Worm (Caenorhabditis elegans) whole organism, L4 larva: ENCODE results near the gene hda-6.
A peak's percentile ranks its signal among the peaks of the same experiment; 100 is the strongest.

ENCODE experiments used
- F10B5.3 ChIP-seq: sonication (generic microtip); optimal IDR thresholded peaks from 2 replicates; lab custom pipeline; 2016; ENCODE audit warnings: mild to moderate bottlenecking, missing genetic modification characterization, missing compliant biosample characterization
- F37D6.2 ChIP-seq: sonication (generic microtip); optimal IDR thresholded peaks from 2 replicates; lab custom pipeline; 2016; ENCODE audit warnings: mild to moderate bottlenecking, missing genetic modification characterization, missing compliant biosample characterization
- R02D3.7 ChIP-seq: fragments of 150-350 bp; sonication (generic microtip); optimal IDR thresholded peaks from 3 replicates; lab custom pipeline; 2014; ENCODE audit warnings: missing biosample characterization, missing genetic modification characterization
- T20F7.1 ChIP-seq: fragments of 200-800 bp; sonication (Bioruptor generic); optimal IDR thresholded peaks from 2 replicates; lab custom pipeline; 2018; ENCODE audit warnings: mild to moderate bottlenecking, missing genetic modification characterization, missing compliant biosample characterization
- Y105C5A.15 ChIP-seq: fragments of 200-800 bp; sonication (Bioruptor generic); IDR thresholded peaks from 2 replicates; pipeline ENCODE4 v1.3.6; 2022; ENCODE audit warnings: missing genetic modification characterization, missing compliant biosample characterization
- aha-1 ChIP-seq: fragments of 150-350 bp; peaks from one replicate; lab custom pipeline; 2014; ENCODE audit warnings: missing biosample characterization, missing genetic modification characterization
- ama-1 ChIP-seq: fragments of 150-350 bp; optimal IDR thresholded peaks from 2 replicates; lab custom pipeline; 2014; ENCODE audit warnings: inconsistent platforms, mixed read lengths
- arid-1 ChIP-seq: fragments of 200-800 bp; sonication (Bioruptor generic); conservative IDR thresholded peaks from 2 replicates; pipeline ENCODE4 v1.3.6; 2022; ENCODE audit warnings: missing genetic modification reagents, missing genetic modification characterization, missing compliant biosample characterization
- ceh-20 ChIP-seq: fragments of 200-800 bp; sonication (Bioruptor generic); IDR thresholded peaks from 2 replicates; pipeline ENCODE4 v1.3.6; 2022; ENCODE audit warnings: missing genetic modification reagents, missing genetic modification characterization, missing compliant biosample characterization
- ceh-32 ChIP-seq: sonication (generic microtip); optimal IDR thresholded peaks from 2 replicates; lab custom pipeline; 2016; ENCODE audit warnings: mild to moderate bottlenecking, missing genetic modification characterization, missing compliant biosample characterization; ENCODE audit not compliant: poor library complexity
- ceh-44 ChIP-seq: fragments of 200-800 bp; sonication (Bioruptor generic); IDR thresholded peaks from 2 replicates; pipeline ENCODE4 v1.3.6; 2022; ENCODE audit warnings: missing genetic modification reagents, missing genetic modification characterization, missing compliant biosample characterization
- ceh-82 ChIP-seq: sonication (generic microtip); optimal IDR thresholded peaks from 2 replicates; lab custom pipeline; 2017; ENCODE audit warnings: missing biosample characterization, missing genetic modification characterization
- cey-2 ChIP-seq: sonication (generic microtip); optimal IDR thresholded peaks from 3 replicates; lab custom pipeline; 2017; ENCODE audit warnings: missing genetic modification characterization, mild to moderate bottlenecking, missing compliant biosample characterization, antibody characterized with exemption, borderline replicate concordance; ENCODE audit not compliant: insufficient read depth
- dmd-6 ChIP-seq: fragments of 200-800 bp; sonication (Bioruptor generic); IDR thresholded peaks from 2 replicates; pipeline ENCODE4 v1.3.6; 2022; ENCODE audit warnings: missing genetic modification reagents, missing genetic modification characterization, missing compliant biosample characterization
- dpl-1 ChIP-seq: fragments of 150-350 bp; optimal IDR thresholded peaks from 2 replicates; lab custom pipeline; 2014; ENCODE audit warnings: missing biosample characterization, missing genetic modification reagents, missing genetic modification characterization
- duxl-1 ChIP-seq: sonication (generic microtip); optimal IDR thresholded peaks from 2 replicates; lab custom pipeline; 2016; ENCODE audit warnings: mild to moderate bottlenecking, missing genetic modification characterization, moderate library complexity, missing compliant biosample characterization; ENCODE audit not compliant: poor library complexity
- dve-1 ChIP-seq: sonication (generic microtip); optimal IDR thresholded peaks from 2 replicates; lab custom pipeline; 2017; ENCODE audit warnings: antibody characterized with exemption, mild to moderate bottlenecking, missing genetic modification characterization, missing compliant biosample characterization; ENCODE audit not compliant: insufficient read depth
- fkh-10 ChIP-seq: fragments of 150-350 bp; optimal IDR thresholded peaks from 2 replicates; lab custom pipeline; 2014; ENCODE audit warnings: missing biosample characterization, missing genetic modification reagents, missing genetic modification characterization
- fos-1 ChIP-seq: fragments of 150-350 bp; optimal IDR thresholded peaks from 2 replicates; lab custom pipeline; 2014; ENCODE audit warnings: missing biosample characterization, missing genetic modification characterization
- hlh-11 ChIP-seq: fragments of 200-800 bp; sonication (Bioruptor generic); optimal IDR thresholded peaks from 2 replicates; lab custom pipeline; 2018; ENCODE audit warnings: mild to moderate bottlenecking, missing genetic modification characterization, missing compliant biosample characterization
- hlh-30 ChIP-seq: sonication (generic microtip); optimal IDR thresholded peaks from 2 replicates; lab custom pipeline; 2017; ENCODE audit warnings: antibody characterized with exemption, mild to moderate bottlenecking, missing genetic modification characterization, missing compliant biosample characterization; ENCODE audit not compliant: insufficient read depth
- hmg-1.1 ChIP-seq: fragments of 200-800 bp; sonication (Bioruptor generic); IDR thresholded peaks from 2 replicates; pipeline ENCODE4 v1.3.6; 2022; ENCODE audit warnings: missing genetic modification reagents, missing genetic modification characterization, missing compliant biosample characterization
- lin-38 ChIP-seq: fragments of 200-800 bp; sonication (Bioruptor generic); IDR thresholded peaks from 2 replicates; pipeline ENCODE4 v1.3.6; 2022; ENCODE audit warnings: missing genetic modification reagents, missing genetic modification characterization, missing compliant biosample characterization
- lir-3 ChIP-seq: sonication (generic microtip); optimal IDR thresholded peaks from 2 replicates; lab custom pipeline; 2016; ENCODE audit warnings: mild to moderate bottlenecking, missing genetic modification characterization, missing compliant biosample characterization
- madf-5 ChIP-seq, 2 experiments: fragments of 200-800 bp; sonication (Bioruptor generic); IDR thresholded peaks; 2 replicates each; pipeline ENCODE4 v1.3.6; 2022; ENCODE audit warnings: missing compliant biosample characterization in 2 of 2, missing genetic modification characterization in 2 of 2
- mdt-29 ChIP-seq: fragments of 200-800 bp; sonication (Bioruptor generic); IDR thresholded peaks from 2 replicates; pipeline ENCODE4 v1.3.6; 2022; ENCODE audit warnings: missing genetic modification reagents, missing genetic modification characterization, missing compliant biosample characterization
- mep-1 ChIP-seq: fragments of 150-350 bp; sonication (generic microtip); optimal IDR thresholded peaks from 3 replicates; lab custom pipeline; 2014; ENCODE audit warnings: missing biosample characterization, missing genetic modification characterization
- mes-2 ChIP-seq: sonication (generic microtip); optimal IDR thresholded peaks from 2 replicates; lab custom pipeline; 2016; ENCODE audit warnings: missing genotype, mild to moderate bottlenecking, missing genetic modification characterization, missing compliant biosample characterization; ENCODE audit not compliant: poor library complexity, severe bottlenecking
- nhr-11 ChIP-seq: fragments of 150-350 bp; optimal IDR thresholded peaks from 2 replicates; lab custom pipeline; 2014; ENCODE audit warnings: missing biosample characterization, missing genetic modification characterization
- nhr-28 ChIP-seq: fragments of 150-350 bp; optimal IDR thresholded peaks from 2 replicates; lab custom pipeline; 2014; ENCODE audit warnings: missing biosample characterization, missing genetic modification characterization
- nhr-42 ChIP-seq: fragments of 200-800 bp; sonication (Bioruptor generic); IDR thresholded peaks from 2 replicates; pipeline ENCODE4 v1.3.6; 2022; ENCODE audit warnings: missing genetic modification characterization, missing compliant biosample characterization
- nhr-6 ChIP-seq: fragments of 150-350 bp; optimal IDR thresholded peaks from 2 replicates; lab custom pipeline; 2014; ENCODE audit warnings: missing biosample characterization, missing genetic modification characterization
- nhr-77 ChIP-seq: fragments of 150-350 bp; optimal IDR thresholded peaks from 2 replicates; lab custom pipeline; 2014; ENCODE audit warnings: missing biosample characterization, missing genetic modification characterization
- pha-4 ChIP-seq, 2 experiments: fragments of 150-350 bp in 1 of 2; fragments of 200-800 bp in 1 of 2; sonication (Bioruptor generic) in 1 of 2; IDR thresholded peaks in 1 of 2; optimal IDR thresholded peaks in 1 of 2; 2 replicates each; pipeline versions ENCODE4 v1.3.6 to Lab custom; 2014 to 2022; ENCODE audit warnings: missing genetic modification characterization in 2 of 2, missing genetic modification reagents in 2 of 2, missing biosample characterization in 1 of 2, missing compliant biosample characterization in 1 of 2
- pqm-1 ChIP-seq: sonication (generic microtip); optimal IDR thresholded peaks from 2 replicates; lab custom pipeline; 2017; ENCODE audit warnings: missing biosample characterization, missing genetic modification characterization
- rbr-2 ChIP-seq: sonication (generic microtip); optimal IDR thresholded peaks from 2 replicates; lab custom pipeline; 2016; ENCODE audit warnings: missing genotype, missing genetic modification characterization, missing compliant biosample characterization
- saeg-2 ChIP-seq: fragments of 200-800 bp; sonication (Bioruptor generic); IDR thresholded peaks from 2 replicates; pipeline ENCODE4 v1.3.6; 2022; ENCODE audit warnings: missing genetic modification reagents, missing genetic modification characterization, missing compliant biosample characterization
- set-16 ChIP-seq: fragments of 200-800 bp; sonication (Bioruptor generic); IDR thresholded peaks from 2 replicates; pipeline ENCODE4 v1.3.6; 2022; ENCODE audit warnings: missing genetic modification reagents, missing genetic modification characterization, missing compliant biosample characterization
- skn-1 ChIP-seq: fragments of 150-350 bp; optimal IDR thresholded peaks from 2 replicates; lab custom pipeline; 2014; ENCODE audit warnings: missing biosample characterization, missing genetic modification characterization
- snpc-1.2 ChIP-seq: fragments of 200-800 bp; sonication (Bioruptor generic); IDR thresholded peaks from 2 replicates; pipeline ENCODE4 v1.3.6; 2022; ENCODE audit warnings: missing genetic modification reagents, missing genetic modification characterization, missing compliant biosample characterization
- spr-3 ChIP-seq: fragments of 200-800 bp; sonication (Bioruptor generic); optimal IDR thresholded peaks from 2 replicates; lab custom pipeline; 2018; ENCODE audit warnings: mild to moderate bottlenecking, missing genetic modification characterization, missing compliant biosample characterization
- unc-130 ChIP-seq: sonication (generic microtip); optimal IDR thresholded peaks from 2 replicates; lab custom pipeline; 2016; ENCODE audit warnings: missing genetic modification reagents, missing genetic modification characterization, missing compliant biosample characterization
- unc-39 ChIP-seq: sonication (generic microtip); optimal IDR thresholded peaks from 2 replicates; lab custom pipeline; 2017; ENCODE audit warnings: missing biosample characterization, missing genetic modification characterization
- unc-62 ChIP-seq, 3 experiments: fragments of 150-350 bp in 1 of 3; sonication (generic microtip); optimal IDR thresholded peaks in 2 of 3; peaks in 1 of 3; 1 replicate in 1 of 3; 2 replicates in 2 of 3; lab custom pipeline; 2014 to 2017; ENCODE audit warnings: missing biosample characterization in 3 of 3, missing genetic modification characterization in 3 of 3, missing genetic modification reagents in 3 of 3, missing genotype in 1 of 3
- zfp-3 ChIP-seq: fragments of 200-800 bp; sonication (Bioruptor generic); conservative IDR thresholded peaks from 2 replicates; pipeline ENCODE4 v1.3.6; 2022; ENCODE audit warnings: missing genetic modification reagents, missing genetic modification characterization, missing compliant biosample characterization
- ztf-7 ChIP-seq: fragments of 150-350 bp; optimal IDR thresholded peaks from 2 replicates; lab custom pipeline; 2014; ENCODE audit warnings: missing biosample characterization, missing genetic modification characterization

Gene hda-6

ce11 chrIV:5394687-5395086 is 30.6 kb upstream of the hda-6 start, which contains the start of the genes perm-3 and swsn-6 (continued):
- TF ChIP-seq snpc-1.2 (GFP tag; lab: Robert Waterston, UW) = peak; percentile 82
- peak; percentile 86 for TF ChIP-seq dpl-1
- peak; percentile 19 for TF ChIP-seq nhr-11
- peak; percentile 32 for TF ChIP-seq aha-1 (tag; lab: Kevin White, UChicago)
- TF ChIP-seq hlh-30 (tag; lab: Kevin White, UChicago) = peak; percentile 67
- peak; percentile 68 for TF ChIP-seq hmg-1.1 (GFP tag; lab: Robert Waterston, UW)
- TF ChIP-seq ztf-7 = peak; percentile 64
- TF ChIP-seq dve-1 (tag; lab: Kevin White, UChicago) = peak; percentile 62
- TF ChIP-seq fkh-10 (GFP tag; lab: Kevin White, UChicago) = no peak
- TF ChIP-seq ceh-82 (tag; lab: Kevin White, UChicago) = no peak
- no peak for TF ChIP-seq skn-1 (tag; lab: Kevin White, UChicago)
- peak; percentile 41 for TF ChIP-seq T20F7.1 (GFP tag; lab: Kevin White, UChicago)
- peak; percentile 37 for TF ChIP-seq nhr-6
- no peak for TF ChIP-seq Y105C5A.15 (GFP tag; lab: Robert Waterston, UW)
- TF ChIP-seq mes-2 = peak; percentile 90
- TF ChIP-seq rbr-2 (tag; lab: Kevin White, UChicago) = peak; percentile 78
- peak; percentile 63 for TF ChIP-seq hlh-11 (tag; lab: Kevin White, UChicago)
- peak; percentile 84 for TF ChIP-seq lin-38 (GFP tag; lab: Robert Waterston, UW)
- TF ChIP-seq nhr-42 = no peak
- TF ChIP-seq set-16 (GFP tag; lab: Robert Waterston, UW) = no peak
- TF ChIP-seq F37D6.2 = peak; percentile 70
- peak; percentile 47 for TF ChIP-seq F10B5.3 (tag; lab: Kevin White, UChicago)
- peak; percentile 78 for TF ChIP-seq mep-1 (tag; lab: Kevin White, UChicago)

ce11 chrIV:5393566-5393965 is 29.5 kb upstream of the hda-6 start:
- TF ChIP-seq ceh-20 = no peak
- no peak for TF ChIP-seq unc-62 (GFP tag; optimal IDR thresholded peaks at IDR 0.05 in 1 of 2; lab: Kevin White, UChicago)
- no peak for TF ChIP-seq unc-62 (tag; optimal IDR thresholded peaks at IDR 0.05; lab: Kevin White, UChicago)
- peak; percentile 71 for TF ChIP-seq dve-1 (tag; lab: Kevin White, UChicago)
- peak; percentile 53 for TF ChIP-seq ama-1
- TF ChIP-seq lir-3 (tag; lab: Kevin White, UChicago) = no peak
- 0 out of 2 replicates have a peak, but pooled peaks have one; percentile 17 for TF ChIP-seq pha-4 (GFP tag; IDR thresholded peaks at IDR 0.05; lab: Robert Waterston, UW)
- no peak for TF ChIP-seq pha-4 (tag; optimal IDR thresholded peaks at IDR 0.05; lab: Kevin White, UChicago)
- TF ChIP-seq fkh-10 (GFP tag; lab: Kevin White, UChicago) = no peak
- TF ChIP-seq mep-1 (tag; lab: Kevin White, UChicago) = peak; percentile 21
- no peak for TF ChIP-seq unc-130 (GFP tag; lab: Kevin White, UChicago)
- peak; percentile 34; the same call in 1 of the 2 replicates for TF ChIP-seq lin-38 (GFP tag; lab: Robert Waterston, UW)
- TF ChIP-seq arid-1 (GFP tag; lab: Robert Waterston, UW) = no peak
- TF ChIP-seq hlh-30 (tag; lab: Kevin White, UChicago) = peak; percentile 62
- TF ChIP-seq cey-2 (tag; lab: Kevin White, UChicago) = no peak
- peak; percentile 16 for TF ChIP-seq mes-2
- no peak for TF ChIP-seq spr-3
- no peak for TF ChIP-seq zfp-3 (GFP tag; lab: Robert Waterston, UW)
- TF ChIP-seq pqm-1 (tag; lab: Kevin White, UChicago) = peak; percentile 22
- TF ChIP-seq nhr-28 (tag; lab: Kevin White, UChicago) = peak; percentile 39
- TF ChIP-seq saeg-2 (GFP tag; lab: Robert Waterston, UW) = no peak
- TF ChIP-seq dpl-1 = no peak
- TF ChIP-seq ceh-44 = no peak
- TF ChIP-seq T20F7.1 (GFP tag; lab: Kevin White, UChicago) = no peak
- TF ChIP-seq mdt-29 (GFP tag; lab: Robert Waterston, UW) = peak; percentile 63
- TF ChIP-seq nhr-77 = peak; percentile 22
- peak; percentile 31 for TF ChIP-seq duxl-1 (tag; lab: Kevin White, UChicago)
- no peak for TF ChIP-seq nhr-11
- TF ChIP-seq dmd-6 (GFP tag; lab: Robert Waterston, UW) = peak; percentile 56
- no peak for TF ChIP-seq ceh-32
- TF ChIP-seq madf-5 (GFP tag; IDR thresholded peaks at IDR 0.05; lab: Robert Waterston, UW) = no peak
- TF ChIP-seq unc-39 = no peak
- TF ChIP-seq nhr-42 = no peak
- peak; percentile 39 for TF ChIP-seq hlh-11 (tag; lab: Kevin White, UChicago)
- no peak for TF ChIP-seq R02D3.7 (tag; lab: Kevin White, UChicago)
- no peak for TF ChIP-seq fos-1 (tag; lab: Kevin White, UChicago)
